Worm (Caenorhabditis elegans) whole organism, L3 larva: Measurements from ENCODE around the gene F49C5.3.

Experiments used
- ZK546.5 ChIP-seq: sonication (generic microtip); optimal IDR thresholded peaks from 2 replicates; lab custom pipeline; 2017; ENCODE audit warnings: missing biosample characterization, missing genetic modification characterization
- ceh-16 ChIP-seq: sonication (generic microtip); optimal IDR thresholded peaks from 2 replicates; lab custom pipeline; 2017; ENCODE audit warnings: missing biosample characterization, missing genetic modification characterization
- ceh-82 ChIP-seq: fragments of 150-350 bp; optimal IDR thresholded peaks from 2 replicates; lab custom pipeline; 2014; ENCODE audit warnings: missing biosample characterization, missing genetic modification characterization
- eor-1 ChIP-seq, 2 experiments: fragments of 150-350 bp; optimal IDR thresholded peaks; 2 replicates each; lab custom pipeline; 2014 to 2018; ENCODE audit warnings: missing biosample characterization in 2 of 2, missing genetic modification characterization in 2 of 2
- nfya-1 ChIP-seq: sonication (generic microtip); optimal IDR thresholded peaks from 2 replicates; lab custom pipeline; 2017; ENCODE audit warnings: missing genetic modification characterization, mild to moderate bottlenecking, missing compliant biosample characterization, antibody characterized with exemption, moderate library complexity; ENCODE audit not compliant: insufficient read depth
- nhr-237 ChIP-seq: fragments of 150-350 bp; optimal IDR thresholded peaks from 2 replicates; lab custom pipeline; 2014; ENCODE audit warnings: missing biosample characterization, missing genetic modification characterization
- nhr-25 ChIP-seq: sonication (generic microtip); optimal IDR thresholded peaks from 2 replicates; lab custom pipeline; 2017; ENCODE audit warnings: missing biosample characterization, missing genetic modification characterization
- sea-2 ChIP-seq: fragments of 150-350 bp; sonication (generic microtip); optimal IDR thresholded peaks from 4 replicates; lab custom pipeline; 2014; ENCODE audit warnings: missing biosample characterization, missing genetic modification reagents, missing genetic modification characterization
- skn-1 ChIP-seq: fragments of 150-350 bp; optimal IDR thresholded peaks from 2 replicates; lab custom pipeline; 2014; ENCODE audit warnings: missing biosample characterization, missing genetic modification characterization
- unc-62 ChIP-seq: fragments of 150-350 bp; sonication (generic microtip); optimal IDR thresholded peaks from 4 replicates; lab custom pipeline; 2014; ENCODE audit warnings: missing biosample characterization, missing genetic modification reagents, missing genetic modification characterization
- ztf-11 ChIP-seq: fragments of 150-350 bp; optimal IDR thresholded peaks from 2 replicates; lab custom pipeline; 2014; ENCODE audit warnings: missing biosample characterization, missing genetic modification characterization

DNA sequence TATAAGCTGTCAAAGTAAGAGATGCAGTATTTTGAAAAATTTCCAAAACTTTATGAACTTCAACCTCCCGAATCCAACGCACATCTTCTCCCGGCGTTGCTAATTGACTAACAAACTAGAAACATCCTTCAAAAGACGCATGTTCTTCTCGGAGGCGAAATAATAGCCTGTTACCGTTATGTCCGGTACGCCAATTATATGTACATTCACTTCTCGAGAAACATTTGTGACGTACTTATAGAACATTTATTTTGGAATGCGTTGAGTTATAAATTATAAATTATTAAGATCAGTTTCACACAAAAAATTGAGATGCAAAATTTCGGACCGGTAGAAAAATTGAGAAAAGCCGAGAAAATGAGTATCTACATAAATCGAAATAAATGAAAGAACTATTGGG, 39.3 kb upstream of the F49C5.3 start, which contains the start of gene T21B4.3:
- TF ChIP-seq unc-62 (GFP tag; lab: Kevin White, UChicago) (no peak), skn-1 (no peak), nfya-1 (tag; lab: Kevin White, UChicago) (no peak), nhr-25 (no peak), nhr-237 (tag; lab: Kevin White, UChicago) (no peak), ztf-11 (tag; lab: Kevin White, UChicago) (no peak), ceh-82 (no peak), sea-2 (GFP tag; lab: Kevin White, UChicago) (no peak), ceh-16 (tag; lab: Kevin White, UChicago) (no peak), ZK546.5 (tag; lab: Kevin White, UChicago) (no peak), eor-1 (tag; optimal IDR thresholded peaks at IDR 0.05; lab: Kevin White, UChicago) (no peak)
